Worm (Caenorhabditis elegans): ENCODE data around the gene C31E10.6.

ce11 chrX:13968292-13968691 lies 27.8 kb upstream of the C31E10.6 start, which contains the start of gene pqn-39:
- no peak for TF ChIP-seq snpc-4 (tag; optimal IDR thresholded peaks at IDR 0.05)
- no peak for TF ChIP-seq unc-39 (tag; optimal IDR thresholded peaks at IDR 0.05)
- TF ChIP-seq nhr-11 (tag; optimal IDR thresholded peaks at IDR 0.05), result no peak
- TF ChIP-seq nfya-1 (tag; optimal IDR thresholded peaks at IDR 0.05; ENCODE audit: insufficient read depth), result no peak
- no peak for TF ChIP-seq ama-1 (optimal IDR thresholded peaks at IDR 0.05)
- TF ChIP-seq elt-3 (tag; optimal IDR thresholded peaks at IDR 0.05), result no peak
- no peak for TF ChIP-seq unc-62 (GFP tag; optimal IDR thresholded peaks at IDR 0.05)
- no peak for TF ChIP-seq hmg-11 (tag; optimal IDR thresholded peaks at IDR 0.05)
- TF ChIP-seq fkh-10 (GFP tag; optimal IDR thresholded peaks at IDR 0.05), result no peak
- no peak for TF ChIP-seq nhr-237 (tag; optimal IDR thresholded peaks at IDR 0.05)
- TF ChIP-seq ZK546.5 (tag; optimal IDR thresholded peaks at IDR 0.05), result no peak
- no peak for TF ChIP-seq lin-39 (tag; optimal IDR thresholded peaks at IDR 0.05)
- no peak for TF ChIP-seq nhr-12 (tag; optimal IDR thresholded peaks at IDR 0.05)

Measured in whole organism, L3 larva.